Worm (Caenorhabditis elegans): ENCODE data around the gene K02D3.2.

K02D3.2 gene

DNA sequence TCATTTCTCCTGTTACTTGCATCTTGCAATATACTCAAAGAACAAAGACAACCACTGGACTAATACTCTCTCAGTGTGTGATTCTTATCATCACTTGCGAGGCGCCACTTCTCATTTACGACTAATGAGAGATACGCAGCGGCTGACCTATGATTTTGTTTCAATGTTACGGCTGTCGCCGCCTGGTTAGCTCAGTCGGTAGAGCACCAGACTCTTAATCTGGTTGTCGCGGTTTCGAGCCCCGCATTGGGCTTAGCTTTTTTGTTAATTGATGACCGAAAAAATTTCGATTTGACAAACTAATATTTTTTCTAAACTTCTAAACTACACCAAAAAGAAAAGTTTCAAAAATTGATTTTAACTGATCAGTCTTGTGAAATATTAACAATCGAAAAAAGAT lies 4.5 kb upstream of the K02D3.2 start (continued):
- TF ChIP-seq Y79H2A.3 (GFP tag; conservative IDR thresholded peaks at IDR 0.05) (no peak), lin-40 (tag; optimal IDR thresholded peaks at IDR 0.05) (no peak), ztf-18 (tag; optimal IDR thresholded peaks at IDR 0.05) (peak; percentile 19), nfya-2 (GFP tag; IDR thresholded peaks at IDR 0.05) (no peak), C06A6.2 (GFP tag; conservative IDR thresholded peaks at IDR 0.05) (peak; percentile 24; the same call in 1 of the 2 replicates), attf-5 (GFP tag; optimal IDR thresholded peaks at IDR 0.05) (peak; percentile 6), madf-10 (tag; optimal IDR thresholded peaks at IDR 0.05) (peak; percentile 8), Y56A3A.18 (GFP tag; IDR thresholded peaks at IDR 0.05) (no peak), hmg-20 (GFP tag; IDR thresholded peaks at IDR 0.05) (0 out of 2 replicates have a peak, but pooled peaks have one; percentile 29), hsf-1 (GFP tag; IDR thresholded peaks at IDR 0.05) (no peak), nhr-80 (tag; optimal IDR thresholded peaks at IDR 0.05) (peak; percentile 11), F33H1.4 (GFP tag; IDR thresholded peaks at IDR 0.05) (no peak), attf-6 (GFP tag; IDR thresholded peaks at IDR 0.05) (no peak), lin-26 (GFP tag; IDR thresholded peaks at IDR 0.05) (peak; percentile 75; the same call in 1 of the 2 replicates), Y67H2A.10 (GFP tag; conservative IDR thresholded peaks at IDR 0.05) (no peak), F39B2.1 (GFP tag; IDR thresholded peaks at IDR 0.05) (no peak), let-607 (tag; optimal IDR thresholded peaks at IDR 0.05) (peak in 1 of 2 experiments; percentile 41), akir-1 (GFP tag; optimal IDR thresholded peaks at IDR 0.05) (no peak), zim-3 (tag; optimal IDR thresholded peaks at IDR 0.05) (peak; percentile 31), ama-1 (optimal IDR thresholded peaks at IDR 0.05) (no peak), ama-1 (GFP tag; optimal IDR thresholded peaks at IDR 0.05) (peak in 1 of 2 experiments; percentile 59), dox-1 (GFP tag; IDR thresholded peaks at IDR 0.05) (no peak; the same call in 1 of the 2 replicates), T26A5.8 (tag; optimal IDR thresholded peaks at IDR 0.05) (no peak), nhr-90 (tag; optimal IDR thresholded peaks at IDR 0.05) (peak; percentile 25), pbrm-1 (GFP tag; IDR thresholded peaks at IDR 0.05) (0 out of 2 replicates have a peak, but pooled peaks have one; percentile 8), cebp-2 (GFP tag; IDR thresholded peaks at IDR 0.05) (no peak), B0336.3 (GFP tag; IDR thresholded peaks at IDR 0.05) (no peak), ZK185.1 (tag; optimal IDR thresholded peaks at IDR 0.05; ENCODE audit: poor library complexity, severe bottlenecking) (peak; percentile 30), rpc-1 (optimal IDR thresholded peaks at IDR 0.05) (peak; percentile 68), rpc-1 (tag; optimal IDR thresholded peaks at IDR 0.05) (peak; percentile 67), ceh-40 (GFP tag; IDR thresholded peaks at IDR 0.05) (no peak), B0261.1 (tag; optimal IDR thresholded peaks at IDR 0.05) (peak; percentile 81), nhr-120 (GFP tag; IDR thresholded peaks at IDR 0.05) (no peak), snpc-4 (GFP tag; optimal IDR thresholded peaks at IDR 0.05) (no peak), snpc-4 (tag; optimal IDR thresholded peaks at IDR 0.05) (peak in 1 of 4 experiments; percentile 49), die-1 (tag; optimal IDR thresholded peaks at IDR 0.05) (peak; percentile 51), egl-18 (GFP tag; IDR thresholded peaks at IDR 0.05) (no peak), hlh-12 (tag; optimal IDR thresholded peaks at IDR 0.05) (no peak), K12H6.12 (tag; optimal IDR thresholded peaks at IDR 0.05) (peak; percentile 2), F57A8.1 (GFP tag; optimal IDR thresholded peaks at IDR 0.05) (no peak)

DNA sequence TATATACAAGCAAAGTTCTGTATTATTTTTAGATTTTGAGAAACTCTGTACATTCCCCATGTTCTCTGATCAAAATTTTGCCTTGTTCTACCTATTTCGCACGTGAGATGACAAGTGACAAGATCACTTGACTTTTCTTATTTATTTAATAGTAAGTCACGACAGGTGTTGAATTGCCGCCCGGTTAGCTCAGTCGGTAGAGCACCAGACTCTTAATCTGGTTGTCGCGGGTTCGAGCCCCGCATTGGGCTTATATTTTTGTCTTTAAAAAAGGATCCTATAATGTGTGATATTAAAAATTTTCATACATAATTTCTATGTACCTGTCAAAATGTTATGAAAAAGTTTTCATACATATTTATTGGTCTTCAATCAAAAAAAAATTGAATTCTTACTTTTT lies 2.9 kb upstream of the K02D3.2 start:
- no peak for TF ChIP-seq B0019.2 (GFP tag; conservative IDR thresholded peaks at IDR 0.05)
- no peak for TF ChIP-seq F49E8.2 (tag; optimal IDR thresholded peaks at IDR 0.05; ENCODE audit: insufficient read depth)
- TF ChIP-seq sptf-2 (GFP tag; optimal IDR thresholded peaks at IDR 0.05), result peak; percentile 72
- TF ChIP-seq fkh-3 (tag; optimal IDR thresholded peaks at IDR 0.05), result no peak
- no peak for TF ChIP-seq ekl-4 (GFP tag; IDR thresholded peaks at IDR 0.05)
- no peak for TF ChIP-seq Y53F4B.3 (GFP tag; IDR thresholded peaks at IDR 0.05)
- peak; percentile 65; the same call in 1 of the 2 replicates for TF ChIP-seq attf-6 (GFP tag; IDR thresholded peaks at IDR 0.05)
- no peak for TF ChIP-seq F57C9.4 (tag; optimal IDR thresholded peaks at IDR 0.05)
- TF ChIP-seq atf-7 (tag; optimal IDR thresholded peaks at IDR 0.05), result no peak
- no peak for TF ChIP-seq ceh-58 (GFP tag; IDR thresholded peaks at IDR 0.05)
- TF ChIP-seq rpc-1 (optimal IDR thresholded peaks at IDR 0.05), result peak; percentile 79
- peak; percentile 87 for TF ChIP-seq rpc-1 (tag; optimal IDR thresholded peaks at IDR 0.05)
- peak; percentile 42; the same call in 1 of the 2 replicates for TF ChIP-seq egl-44 (GFP tag; IDR thresholded peaks at IDR 0.05)
- TF ChIP-seq ztf-28 (GFP tag; IDR thresholded peaks at IDR 0.05), result no peak
- no peak for TF ChIP-seq ztf-22 (GFP tag; optimal IDR thresholded peaks at IDR 0.05)

Measured in whole organism, young adult.